Fruit fly (Drosophila melanogaster) whole organism, prepupa: ENCODE data around the gene galectin.

Experiments used
- Blimp-1 ChIP-seq: fragments of 200-800 bp; sonication (Bioruptor generic); optimal IDR thresholded peaks from 3 replicates; lab custom pipeline; 2017; ENCODE audit warnings: missing biosample characterization, missing genetic modification characterization, mild to moderate bottlenecking, moderate library complexity, missing genetic modification reagents
- CG10631 ChIP-seq: fragments of 200-800 bp; sonication (Bioruptor generic); optimal IDR thresholded peaks from 2 replicates; lab custom pipeline; 2016; ENCODE audit warnings: missing biosample characterization, missing genetic modification characterization
- CG11294 ChIP-seq: fragments of 200-800 bp; sonication (Bioruptor generic); IDR thresholded peaks from 2 replicates; pipeline ENCODE4 v1.3.6; 2022; ENCODE audit warnings: missing biosample characterization, missing genetic modification characterization
- CG11762 ChIP-seq: fragments of 200-800 bp; sonication (Bioruptor generic); optimal IDR thresholded peaks from 3 replicates; lab custom pipeline; 2016; ENCODE audit warnings: missing biosample characterization, missing genetic modification characterization; ENCODE audit not compliant: insufficient read depth
- CG6854 ChIP-seq: fragments of 200-800 bp; sonication (Bioruptor generic); optimal IDR thresholded peaks from 2 replicates; lab custom pipeline; 2017; ENCODE audit warnings: missing biosample characterization, mild to moderate bottlenecking, missing genetic modification characterization
- Hr39 ChIP-seq: fragments of 200-800 bp; sonication (Bioruptor generic); optimal IDR thresholded peaks from 2 replicates; lab custom pipeline; 2016; ENCODE audit warnings: missing biosample characterization, missing genetic modification characterization
- Lpt ChIP-seq: fragments of 200-800 bp; sonication (Bioruptor generic); optimal IDR thresholded peaks from 3 replicates; lab custom pipeline; 2016; ENCODE audit warnings: missing biosample characterization, missing genetic modification characterization
- Sox102F ChIP-seq: fragments of 200-800 bp; sonication (Bioruptor generic); optimal IDR thresholded peaks from 2 replicates; lab custom pipeline; 2016; ENCODE audit warnings: missing biosample characterization, mild to moderate bottlenecking, missing genetic modification characterization
- Sox14 ChIP-seq: fragments of 200-800 bp; sonication (Bioruptor generic); optimal IDR thresholded peaks from 3 replicates; lab custom pipeline; 2016; ENCODE audit warnings: missing biosample characterization, missing genetic modification characterization
- eg ChIP-seq: fragments of 200-800 bp; sonication (Bioruptor generic); IDR thresholded peaks from 3 replicates; pipeline ENCODE4 v1.3.6; 2022; ENCODE audit warnings: missing biosample characterization, missing genetic modification characterization
- ss ChIP-seq, 2 experiments: fragments of 200-800 bp; sonication (Bioruptor generic); optimal IDR thresholded peaks; 2 replicates in 1 of 2; 3 replicates in 1 of 2; lab custom pipeline; 2017 to 2018; ENCODE audit warnings: mild to moderate bottlenecking in 2 of 2, missing biosample characterization in 2 of 2, missing genetic modification characterization in 2 of 2, moderate library complexity in 1 of 2

DNA sequence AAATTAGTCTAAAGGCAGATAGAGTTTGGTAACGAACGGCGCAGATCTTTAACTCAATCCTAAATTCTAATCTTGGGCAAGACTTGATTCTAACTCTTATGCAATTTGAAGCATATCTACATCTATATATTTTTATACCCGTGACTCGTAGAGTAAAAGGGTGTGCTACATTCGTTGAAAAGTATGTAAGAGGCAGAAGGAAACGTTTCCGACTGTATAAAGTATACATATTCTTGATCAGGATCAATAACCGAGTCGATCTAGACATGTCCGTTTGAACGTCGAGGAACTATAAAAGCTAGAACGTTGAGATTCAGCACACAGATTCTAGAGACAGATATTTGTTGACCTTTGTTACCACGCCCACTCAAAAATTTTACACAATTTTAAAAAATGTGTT, 44.8 kb downstream of the galectin start, which contains the start of gene CG13694:
- TF ChIP-seq ss (GFP tag; optimal IDR thresholded peaks at IDR 0.05; lab: Kevin White, UChicago) (no peak), CG11294 (GFP tag; lab: Robert Waterston, UW) (no peak), Lpt (GFP tag; lab: Kevin White, UChicago) (no peak), CG10631 (GFP tag; lab: Kevin White, UChicago) (no peak), CG11762 (GFP tag; lab: Kevin White, UChicago) (no peak), CG6854 (no peak), Sox102F (GFP tag; lab: Kevin White, UChicago) (no peak), Sox14 (GFP tag; lab: Kevin White, UChicago) (no peak), Hr39 (no peak), Blimp-1 (GFP tag; lab: Kevin White, UChicago) (no peak), eg (GFP tag; lab: Robert Waterston, UW) (no peak)
